Fruit fly (Drosophila melanogaster): ENCODE results near the gene Ubx.

- TF ChIP-seq CG8478 (optimal IDR thresholded peaks at IDR 0.05) = no peak
- no peak for TF ChIP-seq psq (optimal IDR thresholded peaks at IDR 0.05)
- TF ChIP-seq usp (GFP tag; optimal IDR thresholded peaks at IDR 0.05) = no peak
- no peak for TF ChIP-seq EcR (GFP tag; optimal IDR thresholded peaks at IDR 0.05)
- no peak for TF ChIP-seq Dll (optimal IDR thresholded peaks at IDR 0.05)
- TF ChIP-seq pan (optimal IDR thresholded peaks at IDR 0.05) = no peak
These were observed 9.0 kb upstream of the Ubx start for dm6 chr3R:16743073-16743821.
